Worm (Caenorhabditis elegans): ENCODE measurements around the gene F09E5.12.

- TF ChIP-seq fkh-10 (GFP tag; optimal IDR thresholded peaks at IDR 0.05) (no peak), unc-39 (tag; optimal IDR thresholded peaks at IDR 0.05) (no peak), egl-27 (tag; optimal IDR thresholded peaks at IDR 0.05) (no peak), aly-2 (tag; optimal IDR thresholded peaks at IDR 0.05) (no peak), ama-1 (optimal IDR thresholded peaks at IDR 0.05) (no peak), nhr-12 (tag; optimal IDR thresholded peaks at IDR 0.05) (no peak), lin-39 (tag; optimal IDR thresholded peaks at IDR 0.05) (no peak), zag-1 (tag; optimal IDR thresholded peaks at IDR 0.05) (no peak), elt-3 (tag; optimal IDR thresholded peaks at IDR 0.05) (no peak), nfya-1 (tag; optimal IDR thresholded peaks at IDR 0.05; ENCODE audit: insufficient read depth) (no peak), snpc-4 (tag; optimal IDR thresholded peaks at IDR 0.05) (no peak)
Observed at ce11 chrII:5351799-5352198, 18.7 kb downstream of the F09E5.12 start, which contains the start of gene F09E5.7.
